Worm (Caenorhabditis elegans) whole organism, L2 larva: ENCODE results near the gene lin-25.

ENCODE experiments used
- F13H6.1 ChIP-seq: sonication (generic microtip); optimal IDR thresholded peaks from 2 replicates; lab custom pipeline; 2016; ENCODE audit warnings: missing genetic modification characterization, missing compliant biosample characterization
- R02D3.7 ChIP-seq: fragments of 150-350 bp; optimal IDR thresholded peaks from 2 replicates; lab custom pipeline; 2014; ENCODE audit warnings: missing biosample characterization, missing genetic modification characterization
- Y55F3AM.14 ChIP-seq: fragments of 200-800 bp; sonication (Bioruptor generic); optimal IDR thresholded peaks from 2 replicates; lab custom pipeline; 2018; ENCODE audit warnings: mild to moderate bottlenecking, missing genetic modification characterization, missing compliant biosample characterization
- ZK546.5 ChIP-seq: sonication (generic microtip); optimal IDR thresholded peaks from 2 replicates; lab custom pipeline; 2017; ENCODE audit warnings: missing biosample characterization, missing genetic modification characterization
- alr-1 ChIP-seq: fragments of 150-350 bp; optimal IDR thresholded peaks from 2 replicates; lab custom pipeline; 2014; ENCODE audit warnings: missing biosample characterization, missing genetic modification characterization
- aly-2 ChIP-seq: fragments of 150-350 bp; optimal IDR thresholded peaks from 2 replicates; lab custom pipeline; 2014; ENCODE audit warnings: missing biosample characterization, missing genetic modification characterization
- blmp-1 ChIP-seq: sonication (generic microtip); optimal IDR thresholded peaks from 2 replicates; lab custom pipeline; 2017; ENCODE audit warnings: missing genetic modification characterization, mild to moderate bottlenecking, missing compliant biosample characterization, antibody characterized with exemption, moderate library complexity; ENCODE audit not compliant: insufficient read depth
- ceh-16 ChIP-seq: fragments of 150-350 bp; optimal IDR thresholded peaks from 2 replicates; lab custom pipeline; 2014; ENCODE audit warnings: missing biosample characterization, missing genetic modification characterization
- ceh-82 ChIP-seq: fragments of 150-350 bp; optimal IDR thresholded peaks from 2 replicates; lab custom pipeline; 2014; ENCODE audit warnings: missing biosample characterization, missing genetic modification characterization
- crh-2 ChIP-seq: sonication (generic microtip); optimal IDR thresholded peaks from 2 replicates; lab custom pipeline; 2017; ENCODE audit warnings: missing biosample characterization, missing genetic modification characterization
- egl-27 ChIP-seq: sonication (generic microtip); optimal IDR thresholded peaks from 3 replicates; lab custom pipeline; 2017; ENCODE audit warnings: missing biosample characterization, missing genetic modification reagents, missing genetic modification characterization
- elt-3 ChIP-seq: sonication (generic microtip); optimal IDR thresholded peaks from 2 replicates; lab custom pipeline; 2017; ENCODE audit warnings: missing biosample characterization, missing genetic modification characterization
- fos-1 ChIP-seq: fragments of 150-350 bp; optimal IDR thresholded peaks from 2 replicates; lab custom pipeline; 2014; ENCODE audit warnings: missing biosample characterization, missing genetic modification characterization
- gmeb-1 ChIP-seq: fragments of 150-350 bp; optimal IDR thresholded peaks from 2 replicates; lab custom pipeline; 2014; ENCODE audit warnings: missing biosample characterization, missing genetic modification characterization
- lin-11 ChIP-seq: fragments of 150-350 bp; sonication (generic microtip); optimal IDR thresholded peaks from 2 replicates; lab custom pipeline; 2014; ENCODE audit warnings: missing biosample characterization, missing genetic modification characterization, inconsistent platforms, mixed read lengths
- lin-13 ChIP-seq: fragments of 150-350 bp; optimal IDR thresholded peaks from 2 replicates; lab custom pipeline; 2014; ENCODE audit warnings: missing biosample characterization, missing genetic modification reagents, missing genetic modification characterization
- lin-39 ChIP-seq: fragments of 150-350 bp; optimal IDR thresholded peaks from 2 replicates; lab custom pipeline; 2014; ENCODE audit warnings: missing biosample characterization, missing genetic modification reagents, missing genetic modification characterization
- lsy-2 ChIP-seq, 2 experiments: fragments of 150-350 bp in 1 of 2; sonication (generic microtip) in 1 of 2; optimal IDR thresholded peaks; 2 replicates each; lab custom pipeline; 2014 to 2017; ENCODE audit warnings: missing biosample characterization in 2 of 2, missing genetic modification characterization in 2 of 2
- mab-5 ChIP-seq: fragments of 150-350 bp; optimal IDR thresholded peaks from 2 replicates; lab custom pipeline; 2014; ENCODE audit warnings: missing biosample characterization, missing genetic modification characterization
- mbf-1 ChIP-seq: sonication (generic microtip); optimal IDR thresholded peaks from 2 replicates; lab custom pipeline; 2017; ENCODE audit warnings: missing biosample characterization, missing genetic modification characterization
- nhr-10 ChIP-seq: sonication (generic microtip); optimal IDR thresholded peaks from 2 replicates; lab custom pipeline; 2017; ENCODE audit warnings: missing biosample characterization, missing genetic modification characterization
- nhr-12 ChIP-seq: fragments of 150-350 bp; optimal IDR thresholded peaks from 2 replicates; lab custom pipeline; 2014; ENCODE audit warnings: missing biosample characterization, missing genetic modification characterization
- nhr-21 ChIP-seq: fragments of 150-350 bp; optimal IDR thresholded peaks from 2 replicates; lab custom pipeline; 2014; ENCODE audit warnings: missing biosample characterization, missing genetic modification characterization
- nhr-23 ChIP-seq: fragments of 150-350 bp; optimal IDR thresholded peaks from 2 replicates; lab custom pipeline; 2014; ENCODE audit warnings: missing biosample characterization, missing genetic modification reagents, missing genetic modification characterization
- nhr-237 ChIP-seq: fragments of 150-350 bp; optimal IDR thresholded peaks from 2 replicates; lab custom pipeline; 2014; ENCODE audit warnings: missing biosample characterization, missing genetic modification characterization
- nhr-25 ChIP-seq: fragments of 150-350 bp; sonication (generic microtip); optimal IDR thresholded peaks from 3 replicates; lab custom pipeline; 2014; ENCODE audit warnings: missing biosample characterization, missing genetic modification characterization
- nhr-77 ChIP-seq: fragments of 150-350 bp; optimal IDR thresholded peaks from 2 replicates; lab custom pipeline; 2014; ENCODE audit warnings: missing biosample characterization, missing genetic modification characterization
- peb-1 ChIP-seq: fragments of 150-350 bp; optimal IDR thresholded peaks from 2 replicates; lab custom pipeline; 2014; ENCODE audit warnings: missing biosample characterization, missing genetic modification characterization
- skn-1 ChIP-seq: sonication (generic microtip); optimal IDR thresholded peaks from 2 replicates; lab custom pipeline; 2017; ENCODE audit warnings: missing biosample characterization, missing genetic modification characterization
- sma-3 ChIP-seq: sonication (generic microtip); optimal IDR thresholded peaks from 2 replicates; lab custom pipeline; 2016; ENCODE audit warnings: missing genetic modification reagents, missing genetic modification characterization, missing compliant biosample characterization
- sma-9 ChIP-seq, 2 experiments: fragments of 150-350 bp in 1 of 2; sonication (generic microtip) in 1 of 2; optimal IDR thresholded peaks; 2 replicates each; lab custom pipeline; 2014 to 2016; ENCODE audit warnings: missing genetic modification characterization in 2 of 2, mild to moderate bottlenecking in 1 of 2, missing biosample characterization in 1 of 2, missing compliant biosample characterization in 1 of 2, missing genetic modification reagents in 1 of 2, moderate library complexity in 1 of 2
- unc-55 ChIP-seq: fragments of 150-350 bp; sonication (generic microtip); optimal IDR thresholded peaks from 3 replicates; lab custom pipeline; 2014; ENCODE audit warnings: missing biosample characterization, missing genetic modification reagents, missing genetic modification characterization
- unc-62 ChIP-seq: fragments of 150-350 bp; optimal IDR thresholded peaks from 2 replicates; lab custom pipeline; 2014; ENCODE audit warnings: missing biosample characterization, missing genetic modification reagents, missing genetic modification characterization
- zag-1 ChIP-seq: fragments of 150-350 bp; optimal IDR thresholded peaks from 2 replicates; lab custom pipeline; 2014; ENCODE audit warnings: missing biosample characterization, missing genetic modification characterization
- ztf-1 ChIP-seq: fragments of 200-800 bp; sonication (Bioruptor generic); conservative IDR thresholded peaks from 2 replicates; pipeline ENCODE4 v1.3.6; 2022; ENCODE audit warnings: missing genetic modification characterization, missing compliant biosample characterization
- ztf-4 ChIP-seq: fragments of 150-350 bp; optimal IDR thresholded peaks from 2 replicates; lab custom pipeline; 2014; ENCODE audit warnings: missing biosample characterization, missing genetic modification characterization

lin-25 gene

ce11 chrV:12609526-12609925 is 40.2 kb upstream of the lin-25 start, which contains the start of gene ZC116.1:
TSS of gene ZC116.1 (plus strand) at chrV:12609826.
- TF ChIP-seq egl-27 (tag; lab: Kevin White, UChicago) (no peak), unc-62 (GFP tag; lab: Kevin White, UChicago) (no peak), aly-2 (tag; lab: Kevin White, UChicago) (no peak), nhr-23 (tag; lab: Kevin White, UChicago) (no peak), R02D3.7 (tag; lab: Kevin White, UChicago) (no peak), lsy-2 (tag; optimal IDR thresholded peaks at IDR 0.05; lab: Kevin White, UChicago) (no peak), ztf-1 (GFP tag; lab: Robert Waterston, UW) (no peak), skn-1 (no peak), peb-1 (tag; lab: Kevin White, UChicago) (no peak), mab-5 (tag; lab: Kevin White, UChicago) (no peak), nhr-12 (tag; lab: Kevin White, UChicago) (no peak), F13H6.1 (tag; lab: Kevin White, UChicago) (no peak), ceh-82 (tag; lab: Kevin White, UChicago) (no peak), crh-2 (tag; lab: Kevin White, UChicago) (no peak), fos-1 (no peak), ceh-16 (tag; lab: Kevin White, UChicago) (no peak), sma-3 (GFP tag; lab: Kevin White, UChicago) (no peak), alr-1 (no peak)

- TF ChIP-seq aly-2 (tag; lab: Kevin White, UChicago) (no peak), nhr-10 (tag; lab: Kevin White, UChicago) (no peak), crh-2 (tag; lab: Kevin White, UChicago) (no peak), blmp-1 (tag; lab: Kevin White, UChicago) (no peak), unc-55 (GFP tag; lab: Kevin White, UChicago) (no peak), peb-1 (tag; lab: Kevin White, UChicago) (no peak), nhr-77 (tag; lab: Kevin White, UChicago) (no peak), elt-3 (tag; lab: Kevin White, UChicago) (no peak), egl-27 (tag; lab: Kevin White, UChicago) (no peak)
Observed at ce11 chrV:12611029-12611428, 38.7 kb upstream of the lin-25 start, which contains the start of gene cubn-1. TSS of gene cubn-1 (plus strand) at chrV:12611329.

DNA sequence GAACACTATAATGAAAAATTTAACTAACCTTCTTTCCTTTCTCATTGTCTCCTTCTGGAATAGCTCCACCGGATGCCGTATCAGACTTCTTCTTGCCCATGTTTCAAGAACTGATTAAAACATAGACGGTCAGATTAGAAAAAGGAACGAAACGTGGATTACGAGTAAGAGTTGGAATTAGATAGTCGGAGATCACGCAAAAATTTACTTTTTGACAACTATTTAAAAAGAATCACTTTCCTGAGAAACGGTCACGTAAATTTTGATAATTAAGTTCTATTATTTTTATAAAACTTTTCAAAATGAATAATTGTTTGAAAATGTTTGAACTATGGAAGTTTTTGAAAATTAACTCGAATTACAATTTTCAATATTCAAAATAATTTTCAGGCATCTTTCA is 37.6 kb upstream of the lin-25 start, which contains the start of gene cyc-2.2:
Gene cyc-2.2 (minus strand): TSS at position 101 of the 400 bp plus-strand sequence.
- TF ChIP-seq nhr-21 (no peak), mbf-1 (no peak), alr-1 (no peak), ztf-4 (no peak), peb-1 (tag; lab: Kevin White, UChicago) (no peak), nhr-10 (tag; lab: Kevin White, UChicago) (no peak), unc-55 (GFP tag; lab: Kevin White, UChicago) (no peak), nhr-25 (tag; lab: Kevin White, UChicago) (no peak), nhr-23 (tag; lab: Kevin White, UChicago) (no peak), lsy-2 (tag; optimal IDR thresholded peaks at IDR 0.05; lab: Kevin White, UChicago) (no peak), lin-13 (GFP tag; lab: Kevin White, UChicago) (no peak), sma-3 (GFP tag; lab: Kevin White, UChicago) (no peak), ZK546.5 (tag; lab: Kevin White, UChicago) (no peak), mab-5 (tag; lab: Kevin White, UChicago) (no peak)

DNA sequence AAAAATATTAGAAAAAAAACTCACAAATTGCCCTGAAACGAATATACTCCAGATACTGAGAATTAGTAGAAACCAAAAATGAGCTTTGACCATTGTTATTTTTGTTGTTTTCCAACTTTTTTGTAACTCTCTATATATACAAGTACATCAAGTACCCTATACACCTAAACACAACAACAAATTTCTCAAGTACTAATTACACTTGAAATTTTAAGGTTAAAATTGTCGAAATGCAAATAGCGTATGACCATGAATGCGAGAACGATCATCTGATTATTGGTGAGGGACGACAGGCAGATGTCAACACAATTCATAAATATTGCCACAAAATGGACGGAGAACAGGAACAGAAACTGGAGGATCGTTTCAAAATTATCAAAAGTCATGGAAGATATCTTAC is 25.4 kb upstream of the lin-25 start, which contains the start of gene F56H9.9:
Gene F56H9.9 (minus strand): TSS at position 101 of the 400 bp plus-strand sequence.
- no peak for TF ChIP-seq zag-1
- TF ChIP-seq R02D3.7 (tag; lab: Kevin White, UChicago), result no peak
- no peak for TF ChIP-seq lin-11 (tag; lab: Kevin White, UChicago)
- no peak for TF ChIP-seq nhr-237
- TF ChIP-seq nhr-23 (tag; lab: Kevin White, UChicago), result no peak
- TF ChIP-seq, all 48 proteins: peak for 0

DNA sequence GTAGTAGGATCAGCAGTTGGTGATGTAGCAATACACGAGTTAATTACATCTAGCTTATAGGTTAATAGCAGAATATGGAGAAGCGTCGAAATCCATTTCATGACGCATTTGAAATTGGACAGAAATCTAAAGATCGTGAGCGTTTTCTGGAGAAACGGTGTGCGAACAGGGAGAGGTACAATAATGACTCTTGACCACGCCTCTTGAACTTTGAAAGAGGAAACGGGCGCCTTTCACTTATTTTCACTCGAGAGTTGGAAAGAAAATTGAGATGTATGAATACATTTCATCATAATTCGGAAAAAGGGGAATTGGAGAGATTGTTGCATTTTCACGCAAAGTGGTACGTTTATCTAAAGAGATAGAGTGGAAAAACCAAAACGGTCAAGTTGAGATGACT is 20.0 kb upstream of the lin-25 start, which contains the start of gene F56H9.6:
Gene F56H9.6 (minus strand): TSS at position 101 of the 400 bp plus-strand sequence.
- TF ChIP-seq egl-27 (tag; lab: Kevin White, UChicago) (no peak), Y55F3AM.14 (GFP tag; lab: Kevin White, UChicago) (no peak), nhr-12 (tag; lab: Kevin White, UChicago) (no peak), lin-39 (no peak), sma-9 (GFP tag; optimal IDR thresholded peaks at IDR 0.05; lab: Kevin White, UChicago) (no peak), sma-9 (tag; optimal IDR thresholded peaks at IDR 0.05; lab: Kevin White, UChicago) (no peak), ztf-4 (no peak), unc-55 (GFP tag; lab: Kevin White, UChicago) (no peak), gmeb-1 (tag; lab: Kevin White, UChicago) (no peak), zag-1 (no peak)
